Worm (Caenorhabditis elegans) whole organism, L1 larva: ENCODE results near the gene cul-4.
A peak's percentile ranks its signal among the peaks of the same experiment; 100 is the strongest.

ENCODE experiments used
- C04F5.9 ChIP-seq: sonication (generic microtip); optimal IDR thresholded peaks from 2 replicates; lab custom pipeline; 2016; ENCODE audit warnings: missing genetic modification characterization, missing compliant biosample characterization
- C16A3.4 ChIP-seq: fragments of 150-350 bp; optimal IDR thresholded peaks from 2 replicates; lab custom pipeline; 2014; ENCODE audit warnings: missing biosample characterization, missing genetic modification characterization
- F16B12.6 ChIP-seq: fragments of 150-350 bp; optimal IDR thresholded peaks from 2 replicates; lab custom pipeline; 2014; ENCODE audit warnings: missing biosample characterization, missing genetic modification characterization
- ama-1 ChIP-seq: fragments of 150-350 bp; optimal IDR thresholded peaks from 2 replicates; lab custom pipeline; 2014
- blmp-1 ChIP-seq: fragments of 150-350 bp; optimal IDR thresholded peaks from 2 replicates; lab custom pipeline; 2014; ENCODE audit warnings: missing biosample characterization, missing genetic modification characterization
- ceh-63 ChIP-seq: fragments of 200-800 bp; sonication (Bioruptor generic); optimal IDR thresholded peaks from 2 replicates; lab custom pipeline; 2018; ENCODE audit warnings: mild to moderate bottlenecking, missing genetic modification characterization, missing compliant biosample characterization
- ceh-88 ChIP-seq: fragments of 200-800 bp; sonication (Bioruptor generic); IDR thresholded peaks from 2 replicates; pipeline ENCODE4 v1.3.6; 2022; ENCODE audit warnings: missing genetic modification characterization, missing compliant biosample characterization
- ceh-90 ChIP-seq: sonication (generic microtip); optimal IDR thresholded peaks from 2 replicates; lab custom pipeline; 2016; ENCODE audit warnings: missing genetic modification characterization, missing compliant biosample characterization
- ces-1 ChIP-seq: fragments of 150-350 bp; optimal IDR thresholded peaks from 2 replicates; lab custom pipeline; 2014; ENCODE audit warnings: missing biosample characterization, missing genetic modification reagents, missing genetic modification characterization
- dpl-1 ChIP-seq, 3 experiments: fragments of 150-350 bp in 2 of 3; sonication (generic microtip) in 1 of 3; optimal IDR thresholded peaks; 2 replicates each; lab custom pipeline; 2014 to 2017; ENCODE audit warnings: missing biosample characterization in 3 of 3, missing genetic modification characterization in 3 of 3, missing genetic modification reagents in 3 of 3
- dsc-1 ChIP-seq: sonication (generic microtip); optimal IDR thresholded peaks from 2 replicates; lab custom pipeline; 2016; ENCODE audit warnings: mild to moderate bottlenecking, missing genetic modification characterization, missing compliant biosample characterization
- efl-1 ChIP-seq, 4 experiments: fragments of 150-350 bp; optimal IDR thresholded peaks in 3 of 4; peaks in 1 of 4; 1 replicate in 1 of 4; 2 replicates in 3 of 4; lab custom pipeline; 2014; ENCODE audit warnings: missing biosample characterization in 2 of 4, missing genetic modification characterization in 2 of 4, missing genetic modification reagents in 2 of 4
- efl-3 ChIP-seq: fragments of 200-800 bp; sonication (Bioruptor generic); optimal IDR thresholded peaks from 2 replicates; lab custom pipeline; 2018; ENCODE audit warnings: mild to moderate bottlenecking, missing genetic modification characterization, missing compliant biosample characterization
- egl-27 ChIP-seq, 2 experiments: fragments of 150-350 bp in 1 of 2; sonication (generic microtip); optimal IDR thresholded peaks; 3 replicates each; lab custom pipeline; 2017 to 2018; ENCODE audit warnings: missing biosample characterization in 2 of 2, missing genetic modification characterization in 2 of 2, missing genetic modification reagents in 2 of 2
- elt-3 ChIP-seq, 6 experiments: fragments of 150-350 bp in 1 of 6; sonication (generic microtip); optimal IDR thresholded peaks; 2 replicates each; lab custom pipeline; 2017 to 2018; ENCODE audit warnings: missing biosample characterization in 6 of 6, missing genetic modification characterization in 6 of 6, inconsistent platforms in 1 of 6
- ets-5 ChIP-seq: fragments of 200-800 bp; sonication (Bioruptor generic); IDR thresholded peaks from 2 replicates; pipeline ENCODE4 v1.3.6; 2022; ENCODE audit warnings: missing genetic modification characterization, missing compliant biosample characterization
- fkh-10 ChIP-seq: sonication (generic microtip); optimal IDR thresholded peaks from 2 replicates; lab custom pipeline; 2017; ENCODE audit warnings: missing biosample characterization, missing genetic modification reagents, missing genetic modification characterization
- fkh-4 ChIP-seq: sonication (generic microtip); optimal IDR thresholded peaks from 2 replicates; lab custom pipeline; 2016; ENCODE audit warnings: missing compliant biosample characterization, missing genetic modification characterization, borderline replicate concordance
- fos-1 ChIP-seq: fragments of 150-350 bp; optimal IDR thresholded peaks from 2 replicates; lab custom pipeline; 2014; ENCODE audit warnings: missing biosample characterization, missing genetic modification characterization
- grh-1 ChIP-seq: fragments of 200-800 bp; sonication (Bioruptor generic); IDR thresholded peaks from 2 replicates; pipeline ENCODE4 v1.3.6; 2022; ENCODE audit warnings: missing genetic modification reagents, missing genetic modification characterization, missing compliant biosample characterization
- hlh-17 ChIP-seq: fragments of 200-800 bp; sonication (Bioruptor generic); optimal IDR thresholded peaks from 2 replicates; lab custom pipeline; 2018; ENCODE audit warnings: missing genetic modification characterization, mild to moderate bottlenecking, missing compliant biosample characterization, moderate library complexity, borderline replicate concordance
- hlh-4 ChIP-seq: sonication (generic microtip); optimal IDR thresholded peaks from 2 replicates; lab custom pipeline; 2016; ENCODE audit warnings: mild to moderate bottlenecking, missing genetic modification characterization, missing compliant biosample characterization
- hpl-2 ChIP-seq: fragments of 150-350 bp; optimal IDR thresholded peaks from 2 replicates; lab custom pipeline; 2014; ENCODE audit warnings: missing biosample characterization, missing genetic modification reagents, missing genetic modification characterization
- irx-1 ChIP-seq: sonication (generic microtip); optimal IDR thresholded peaks from 2 replicates; lab custom pipeline; 2016; ENCODE audit warnings: missing genetic modification characterization, missing compliant biosample characterization
- isw-1 ChIP-seq: fragments of 200-800 bp; sonication (Bioruptor generic); IDR thresholded peaks from 2 replicates; pipeline ENCODE4 v1.3.6; 2022; ENCODE audit warnings: missing genetic modification characterization, missing compliant biosample characterization
- lin-13 ChIP-seq: fragments of 150-350 bp; optimal IDR thresholded peaks from 2 replicates; lab custom pipeline; 2014; ENCODE audit warnings: missing biosample characterization, missing genetic modification reagents, missing genetic modification characterization
- lin-14 ChIP-seq: fragments of 200-800 bp; sonication (Bioruptor generic); optimal IDR thresholded peaks from 2 replicates; lab custom pipeline; 2018; ENCODE audit warnings: mild to moderate bottlenecking, missing genetic modification characterization, moderate library complexity, missing compliant biosample characterization
- lin-35 ChIP-seq, 2 experiments: fragments of 150-350 bp; optimal IDR thresholded peaks; 2 replicates each; lab custom pipeline; 2014; ENCODE audit warnings: missing biosample characterization in 2 of 2, missing genetic modification characterization in 2 of 2, missing genetic modification reagents in 2 of 2
- lir-3 ChIP-seq: sonication (generic microtip); optimal IDR thresholded peaks from 2 replicates; lab custom pipeline; 2016; ENCODE audit warnings: mild to moderate bottlenecking, missing genetic modification characterization, moderate library complexity, missing compliant biosample characterization; ENCODE audit not compliant: poor library complexity
- lsy-2 ChIP-seq, 2 experiments: fragments of 150-350 bp; optimal IDR thresholded peaks; 2 replicates each; lab custom pipeline; 2014; ENCODE audit warnings: missing biosample characterization in 2 of 2, missing genetic modification characterization in 2 of 2
- nhr-11 ChIP-seq: fragments of 150-350 bp; optimal IDR thresholded peaks from 2 replicates; lab custom pipeline; 2014; ENCODE audit warnings: missing biosample characterization, missing genetic modification characterization
- nhr-19 ChIP-seq: fragments of 200-800 bp; sonication (Bioruptor generic); conservative IDR thresholded peaks from 2 replicates; pipeline ENCODE4 v1.3.6; 2022; ENCODE audit warnings: missing genetic modification characterization, missing compliant biosample characterization
- nhr-20 ChIP-seq: sonication (generic microtip); optimal IDR thresholded peaks from 2 replicates; lab custom pipeline; 2016; ENCODE audit warnings: mild to moderate bottlenecking, missing genetic modification characterization, missing compliant biosample characterization
- nhr-237 ChIP-seq: fragments of 150-350 bp; optimal IDR thresholded peaks from 2 replicates; lab custom pipeline; 2014; ENCODE audit warnings: missing biosample characterization, missing genetic modification characterization
- nhr-47 ChIP-seq: sonication (generic microtip); optimal IDR thresholded peaks from 2 replicates; lab custom pipeline; 2016; ENCODE audit warnings: mild to moderate bottlenecking, missing genetic modification characterization, moderate library complexity, missing compliant biosample characterization
- nhr-71 ChIP-seq: sonication (generic microtip); optimal IDR thresholded peaks from 2 replicates; lab custom pipeline; 2016; ENCODE audit warnings: mild to moderate bottlenecking, missing genetic modification characterization, moderate library complexity, missing compliant biosample characterization
- nhr-77 ChIP-seq: fragments of 150-350 bp; optimal IDR thresholded peaks from 2 replicates; lab custom pipeline; 2014; ENCODE audit warnings: missing biosample characterization, missing genetic modification characterization
- nhr-84 ChIP-seq: sonication (generic microtip); optimal IDR thresholded peaks from 2 replicates; lab custom pipeline; 2017; ENCODE audit warnings: missing biosample characterization, missing genetic modification characterization
- nhr-85 ChIP-seq: sonication (generic microtip); peaks from one replicate; lab custom pipeline; 2016; ENCODE audit warnings: missing genetic modification characterization, inconsistent platforms, missing compliant biosample characterization
- nhr-90 ChIP-seq: sonication (generic microtip); optimal IDR thresholded peaks from 2 replicates; lab custom pipeline; 2016; ENCODE audit warnings: mild to moderate bottlenecking, missing genetic modification characterization, missing compliant biosample characterization; ENCODE audit not compliant: poor library complexity
- pag-3 ChIP-seq: sonication (generic microtip); optimal IDR thresholded peaks from 2 replicates; lab custom pipeline; 2017; ENCODE audit warnings: missing genetic modification characterization, mild to moderate bottlenecking, missing compliant biosample characterization, antibody characterized with exemption, borderline replicate concordance; ENCODE audit not compliant: insufficient read depth
- pax-3 ChIP-seq: fragments of 200-800 bp; sonication (Bioruptor generic); optimal IDR thresholded peaks from 2 replicates; lab custom pipeline; 2018; ENCODE audit warnings: mild to moderate bottlenecking, missing genetic modification characterization, moderate library complexity, missing compliant biosample characterization
- rnt-1 ChIP-seq: sonication (generic microtip); optimal IDR thresholded peaks from 2 replicates; lab custom pipeline; 2016; ENCODE audit warnings: mild to moderate bottlenecking, missing genetic modification characterization, moderate library complexity, missing compliant biosample characterization
- sox-4 ChIP-seq: sonication (generic microtip); optimal IDR thresholded peaks from 2 replicates; lab custom pipeline; 2016; ENCODE audit warnings: missing genetic modification characterization, missing compliant biosample characterization
- tlp-1 ChIP-seq: fragments of 150-350 bp; optimal IDR thresholded peaks from 2 replicates; lab custom pipeline; 2014; ENCODE audit warnings: missing biosample characterization, missing genetic modification characterization
- unc-62 ChIP-seq: fragments of 150-350 bp; optimal IDR thresholded peaks from 2 replicates; lab custom pipeline; 2014; ENCODE audit warnings: missing biosample characterization, missing genetic modification reagents, missing genetic modification characterization
- unc-86 ChIP-seq: sonication (generic microtip); optimal IDR thresholded peaks from 2 replicates; lab custom pipeline; 2016; ENCODE audit warnings: missing genetic modification characterization, missing compliant biosample characterization
- unc-98 ChIP-seq: fragments of 200-800 bp; sonication (Bioruptor generic); IDR thresholded peaks from 2 replicates; pipeline ENCODE4 v1.3.6; 2022; ENCODE audit warnings: missing genetic modification characterization, missing compliant biosample characterization
- vab-15 ChIP-seq: sonication (generic microtip); optimal IDR thresholded peaks from 2 replicates; lab custom pipeline; 2017; ENCODE audit warnings: missing genotype, mild to moderate bottlenecking, missing genetic modification characterization, missing compliant biosample characterization
- xbp-1 ChIP-seq: sonication (generic microtip); optimal IDR thresholded peaks from 2 replicates; lab custom pipeline; 2016; ENCODE audit warnings: missing genetic modification characterization, missing compliant biosample characterization
- zag-1 ChIP-seq: fragments of 150-350 bp; optimal IDR thresholded peaks from 2 replicates; lab custom pipeline; 2014; ENCODE audit warnings: missing biosample characterization, missing genetic modification characterization
- zip-4 ChIP-seq: fragments of 200-800 bp; sonication (Bioruptor generic); optimal IDR thresholded peaks from 2 replicates; lab custom pipeline; 2018; ENCODE audit warnings: mild to moderate bottlenecking, missing genetic modification characterization, moderate library complexity, missing compliant biosample characterization
- ztf-11 ChIP-seq, 2 experiments: sonication (generic microtip); optimal IDR thresholded peaks; 2 replicates each; lab custom pipeline; 2016 to 2017; ENCODE audit warnings: missing genetic modification characterization in 2 of 2, missing biosample characterization in 1 of 2, missing compliant biosample characterization in 1 of 2

The cul-4 gene

ce11 chrII:7283063-7283462 is 18.8 kb upstream of the cul-4 start (continued):
- peak; percentile 22 for TF ChIP-seq lir-3
- no peak for TF ChIP-seq ceh-63 (GFP tag; lab: Kevin White, UChicago)
- no peak for TF ChIP-seq unc-62 (GFP tag; lab: Kevin White, UChicago)
- TF ChIP-seq unc-98 (GFP tag; lab: Robert Waterston, UW) = no peak
- no peak for TF ChIP-seq C16A3.4 (tag; lab: Kevin White, UChicago)
- TF ChIP-seq ets-5 = no peak
- TF ChIP-seq elt-3 (tag; optimal IDR thresholded peaks at IDR 0.05; lab: Kevin White, UChicago) = no peak
- TF ChIP-seq lin-14 (GFP tag; lab: Kevin White, UChicago) = no peak
- no peak for TF ChIP-seq irx-1 (tag; lab: Kevin White, UChicago)
- no peak for TF ChIP-seq zip-4 (GFP tag; lab: Kevin White, UChicago)
- no peak for TF ChIP-seq ceh-90 (tag; lab: Kevin White, UChicago)
- peak; percentile 39 for TF ChIP-seq nhr-71 (tag; lab: Kevin White, UChicago)
- TF ChIP-seq zag-1 = no peak
- TF ChIP-seq tlp-1 (tag; lab: Kevin White, UChicago) = no peak
- TF ChIP-seq fos-1 (tag; lab: Kevin White, UChicago) = no peak
- TF ChIP-seq xbp-1 (tag; lab: Kevin White, UChicago) = no peak
- TF ChIP-seq hlh-17 (GFP tag; lab: Kevin White, UChicago) = no peak
- TF ChIP-seq egl-27 (tag; optimal IDR thresholded peaks at IDR 0.05; lab: Kevin White, UChicago) = no peak
- no peak for TF ChIP-seq ceh-88 (GFP tag; lab: Robert Waterston, UW)
- peak; percentile 6 for TF ChIP-seq nhr-20 (tag; lab: Kevin White, UChicago)
- no peak for TF ChIP-seq lin-13 (GFP tag; lab: Kevin White, UChicago)
- no peak for TF ChIP-seq unc-86 (tag; lab: Kevin White, UChicago)
- no peak for TF ChIP-seq blmp-1 (tag; lab: Kevin White, UChicago)
- TF ChIP-seq ces-1 = no peak
- no peak for TF ChIP-seq rnt-1
- peak; percentile 99 for TF ChIP-seq dsc-1 (tag; lab: Kevin White, UChicago)
- no peak for TF ChIP-seq vab-15 (tag; lab: Kevin White, UChicago)
- no peak for TF ChIP-seq grh-1
- TF ChIP-seq hpl-2 = no peak
- TF ChIP-seq efl-3 (GFP tag; lab: Kevin White, UChicago) = no peak
- TF ChIP-seq nhr-77 (tag; lab: Kevin White, UChicago) = no peak
- TF ChIP-seq nhr-84 (tag; lab: Kevin White, UChicago) = no peak
- no peak for TF ChIP-seq ama-1
- TF ChIP-seq isw-1 = no peak
- peak; percentile 56 for TF ChIP-seq nhr-47 (tag; lab: Kevin White, UChicago)
- TF ChIP-seq F16B12.6 (tag; lab: Kevin White, UChicago) = no peak
- no peak for TF ChIP-seq lin-35 (GFP tag; optimal IDR thresholded peaks at IDR 0.05; lab: Kevin White, UChicago)
- TF ChIP-seq fkh-4 = peak; percentile 56
- TF ChIP-seq nhr-90 = no peak
- TF ChIP-seq lsy-2 (tag; optimal IDR thresholded peaks at IDR 0.05; lab: Kevin White, UChicago) = no peak
- TF ChIP-seq C04F5.9 = no peak
- no peak for TF ChIP-seq hlh-4 (tag; lab: Kevin White, UChicago)
- no peak for TF ChIP-seq nhr-85 (tag; lab: Kevin White, UChicago)
- peak; percentile 16 for TF ChIP-seq nhr-11 (tag; lab: Kevin White, UChicago)
- TF ChIP-seq nhr-19 = no peak
- no peak for TF ChIP-seq nhr-237 (tag; lab: Kevin White, UChicago)
- no peak for TF ChIP-seq fkh-10 (GFP tag; lab: Kevin White, UChicago)
- no peak for TF ChIP-seq pag-3 (tag; lab: Kevin White, UChicago)
- peak; percentile 70 for TF ChIP-seq sox-4 (tag; lab: Kevin White, UChicago)
- TF ChIP-seq ztf-11 (tag; optimal IDR thresholded peaks at IDR 0.05; lab: Kevin White, UChicago) = no peak
- TF ChIP-seq pax-3 (tag; lab: Kevin White, UChicago) = peak; percentile 81
- no peak for TF ChIP-seq efl-1 (optimal IDR thresholded peaks at IDR 0.05; lab: Kevin White, UChicago)
- TF ChIP-seq efl-1 (GFP tag; optimal IDR thresholded peaks at IDR 0.05 in 1 of 2; lab: Kevin White, UChicago) = no peak
- no peak for TF ChIP-seq dpl-1 (GFP tag; optimal IDR thresholded peaks at IDR 0.05; lab: Kevin White, UChicago)
